1 fruit fly cellular context compared by ENCODE assay signal in the genomic region with DNA sequence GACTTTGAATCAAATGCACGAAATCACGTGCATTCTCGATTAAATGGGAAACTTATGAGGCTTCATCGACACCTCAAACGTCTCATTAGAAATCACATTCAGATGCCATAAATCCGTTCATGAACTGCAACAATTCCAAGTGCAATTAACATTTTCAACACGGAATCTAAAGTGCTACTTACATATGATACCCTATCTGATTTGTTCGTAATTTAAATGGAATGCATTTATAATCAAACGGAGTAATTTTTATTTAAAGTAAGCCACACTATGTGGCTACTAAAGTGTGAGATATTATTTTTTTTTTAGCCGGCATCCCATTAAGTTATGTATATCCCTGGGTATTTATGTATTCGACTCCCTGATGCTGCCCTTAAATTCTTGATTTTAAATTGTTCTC.
A peak's percentile ranks its signal among the peaks of the same experiment; 100 is the strongest.
TF ChIP-seq lines count a peak whose summit lies in the region.

No protein-coding gene starts in this region.

TF ChIP-seq in whole organism, prepupa, 60 proteins besides CTCF, POLR2A, EP300 and RAD21 (continued from another document):
- TF ChIP-seq CG16779 (tag; optimal IDR thresholded peaks at IDR 0.05; lab: Kevin White, UChicago) (no peak), svp (GFP tag; lab: Kevin White, UChicago) (peak; percentile 26), lz (GFP tag; optimal IDR thresholded peaks at IDR 0.05; lab: Kevin White, UChicago) (no peak), salr (GFP tag; optimal IDR thresholded peaks at IDR 0.05; lab: Kevin White, UChicago) (no peak), fd59A (GFP tag; optimal IDR thresholded peaks at IDR 0.05; lab: Kevin White, UChicago) (no peak), net (GFP tag; optimal IDR thresholded peaks at IDR 0.05; lab: Kevin White, UChicago) (peak; percentile 0), CG11762 (GFP tag; optimal IDR thresholded peaks at IDR 0.05; lab: Kevin White, UChicago; ENCODE audit: insufficient read depth) (no peak), dac (GFP tag; optimal IDR thresholded peaks at IDR 0.05; lab: Kevin White, UChicago) (no peak), Hr39 (GFP tag; optimal IDR thresholded peaks at IDR 0.05; lab: Kevin White, UChicago) (peak; percentile 19), fkh (GFP tag; optimal IDR thresholded peaks at IDR 0.05; lab: Kevin White, UChicago) (no peak), CG3919 (GFP tag; optimal IDR thresholded peaks at IDR 0.05; lab: Kevin White, UChicago) (no peak), Ets21C (GFP tag; optimal IDR thresholded peaks at IDR 0.05; lab: Kevin White, UChicago) (no peak), CG8632 (GFP tag; optimal IDR thresholded peaks at IDR 0.05; lab: Kevin White, UChicago) (no peak), Sox102F (GFP tag; optimal IDR thresholded peaks at IDR 0.05; lab: Kevin White, UChicago) (peak; percentile 30), cyc (GFP tag; optimal IDR thresholded peaks at IDR 0.05; lab: Kevin White, UChicago) (no peak), topi (GFP tag; optimal IDR thresholded peaks at IDR 0.05; lab: Kevin White, UChicago) (peak; percentile 37), Sox15 (GFP tag; optimal IDR thresholded peaks at IDR 0.05; lab: Kevin White, UChicago) (no peak), Hr4 (GFP tag; optimal IDR thresholded peaks at IDR 0.05; lab: Kevin White, UChicago) (no peak), CG34406 (GFP tag; optimal IDR thresholded peaks at IDR 0.05; lab: Kevin White, UChicago) (peak; percentile 6), CG6276 (GFP tag; optimal IDR thresholded peaks at IDR 0.05; lab: Kevin White, UChicago) (no peak), CG6854 (GFP tag; optimal IDR thresholded peaks at IDR 0.05; lab: Kevin White, UChicago) (no peak), eg (GFP tag; IDR thresholded peaks at IDR 0.05; lab: Robert Waterston, UW) (no peak), Ets96B (tag; optimal IDR thresholded peaks at IDR 0.05; lab: Kevin White, UChicago) (no peak), CG9139 (GFP tag; optimal IDR thresholded peaks at IDR 0.05; lab: Kevin White, UChicago) (no peak), CG1621 (tag; optimal IDR thresholded peaks at IDR 0.05; lab: Kevin White, UChicago) (no peak), CG6792 (GFP tag; optimal IDR thresholded peaks at IDR 0.05; lab: Kevin White, UChicago) (peak; percentile 1), esn (GFP tag; optimal IDR thresholded peaks at IDR 0.05; lab: Kevin White, UChicago) (peak; percentile 49), Eip78C (GFP tag; lab: Kevin White, UChicago) (peak; percentile 76), Sox14 (GFP tag; optimal IDR thresholded peaks at IDR 0.05; lab: Kevin White, UChicago) (no peak), Eip93F (GFP tag; optimal IDR thresholded peaks at IDR 0.05; lab: Kevin White, UChicago) (no peak), CG11294 (GFP tag; IDR thresholded peaks at IDR 0.05; lab: Robert Waterston, UW) (no peak), spab (GFP tag; optimal IDR thresholded peaks at IDR 0.05; lab: Kevin White, UChicago) (no peak), ss (GFP tag; optimal IDR thresholded peaks at IDR 0.05; lab: Kevin White, UChicago) (no peak), CG10669 (GFP tag; optimal IDR thresholded peaks at IDR 0.05; lab: Kevin White, UChicago) (peak; percentile 19)
